Fruit fly (Drosophila melanogaster): ENCODE results near the gene Obp69a.
A peak's percentile ranks its signal among the peaks of the same experiment; 100 is the strongest.

Obp69a gene

DNA sequence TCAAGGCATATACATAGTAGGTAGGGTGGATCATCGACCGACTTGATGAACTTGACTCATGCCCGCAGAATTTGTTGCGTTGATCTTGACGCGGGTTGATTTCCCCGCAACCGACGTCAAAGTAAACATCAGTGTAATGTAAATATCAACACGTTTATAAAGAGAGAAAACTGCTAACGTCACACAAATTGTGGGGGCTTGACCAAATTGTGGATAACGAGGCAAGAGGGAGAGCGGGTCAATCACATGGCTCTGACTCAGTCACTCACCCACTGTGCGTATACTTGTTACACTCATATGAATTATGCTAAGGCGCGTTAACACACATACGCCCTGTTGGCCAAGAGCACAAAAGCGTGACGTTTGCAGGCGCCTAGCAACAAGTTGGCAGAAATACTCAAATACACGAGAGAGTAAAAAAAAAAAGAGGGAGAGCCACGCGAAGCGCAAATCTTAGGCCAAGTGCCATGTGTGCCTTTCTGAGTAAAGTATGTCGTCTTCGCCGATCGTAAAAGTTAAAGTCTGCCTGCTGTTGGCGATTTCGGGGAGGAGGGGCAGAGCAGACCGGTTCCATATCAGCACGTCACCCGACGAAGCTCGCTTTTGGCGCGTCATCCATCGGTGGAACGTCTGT is 11.1 kb downstream of the Obp69a start (continued):
- TF ChIP-seq CG6654 (GFP tag; optimal IDR thresholded peaks at IDR 0.05) (no peak), jigr1 (GFP tag; IDR thresholded peaks at IDR 0.05) (no peak), CG7745 (tag; optimal IDR thresholded peaks at IDR 0.05) (no peak), CG11093 (GFP tag; IDR thresholded peaks at IDR 0.05) (peak; percentile 86; the same call in 2 of the 3 replicates), trh (GFP tag; optimal IDR thresholded peaks at IDR 0.05) (peak; percentile 87), lab (GFP tag; optimal IDR thresholded peaks at IDR 0.05) (peak; percentile 98), Fer3 (tag; optimal IDR thresholded peaks at IDR 0.05) (peak; percentile 93), CG34376 (GFP tag; optimal IDR thresholded peaks at IDR 0.05) (peak; percentile 99), Jarid2 (GFP tag; optimal IDR thresholded peaks at IDR 0.05) (peak; percentile 80), Nf-YA (GFP tag; IDR thresholded peaks at IDR 0.05) (peak; percentile 96), CG34422 (GFP tag; IDR thresholded peaks at IDR 0.05) (peak; percentile 80; the same call in 1 of the 3 replicates), phol (tag; optimal IDR thresholded peaks at IDR 0.05) (no peak), kay (GFP tag; optimal IDR thresholded peaks at IDR 0.05) (peak; percentile 99), cg (GFP tag; optimal IDR thresholded peaks at IDR 0.05) (peak; percentile 6), Mad (GFP tag; optimal IDR thresholded peaks at IDR 0.05) (peak; percentile 80), Hey (tag; optimal IDR thresholded peaks at IDR 0.05) (peak; percentile 94), Asciz (GFP tag; optimal IDR thresholded peaks at IDR 0.05) (peak; percentile 91), sc (optimal IDR thresholded peaks at IDR 0.05) (no peak), sc (GFP tag; optimal IDR thresholded peaks at IDR 0.05) (peak; percentile 61), CG11560 (tag; IDR thresholded peaks at IDR 0.05) (peak; percentile 54; the same call in 1 of the 3 replicates), twi (tag; optimal IDR thresholded peaks at IDR 0.05) (peak; percentile 17), lola (GFP tag; optimal IDR thresholded peaks at IDR 0.05) (no peak), tio (GFP tag; optimal IDR thresholded peaks at IDR 0.05) (peak; percentile 79), Bgb (GFP tag; IDR thresholded peaks at IDR 0.05; ENCODE audit: partially characterized antibody) (no peak), CG12659 (GFP tag; optimal IDR thresholded peaks at IDR 0.05) (peak; percentile 95), CG6175 (GFP tag; IDR thresholded peaks at IDR 0.05) (peak; percentile 84), h (optimal IDR thresholded peaks at IDR 0.05) (no peak), CG1529 (GFP tag; optimal IDR thresholded peaks at IDR 0.05) (peak; percentile 84), CrebB (tag; optimal IDR thresholded peaks at IDR 0.05) (peak; percentile 97), CG1832 (GFP tag; optimal IDR thresholded peaks at IDR 0.05) (no peak), CHES-1-like (GFP tag; optimal IDR thresholded peaks at IDR 0.05) (peak; percentile 97), CG10267 (tag; optimal IDR thresholded peaks at IDR 0.05) (no peak), mld (GFP tag; IDR thresholded peaks at IDR 0.05; ENCODE audit: partially characterized antibody) (no peak), CG8089 (GFP tag; optimal IDR thresholded peaks at IDR 0.05) (peak; percentile 88), CG30403 (GFP tag; optimal IDR thresholded peaks at IDR 0.05) (peak; percentile 60), CG7963 (GFP tag; IDR thresholded peaks at IDR 0.05; ENCODE audit: partially characterized antibody) (no peak), onecut (GFP tag; IDR thresholded peaks at IDR 0.05) (peak; percentile 90), ranshi (GFP tag; IDR thresholded peaks at IDR 0.05) (peak; percentile 93), CG4820 (GFP tag; optimal IDR thresholded peaks at IDR 0.05) (peak; percentile 50), CG7928 (GFP tag; optimal IDR thresholded peaks at IDR 0.05) (peak; percentile 71), CG11696 (GFP tag; IDR thresholded peaks at IDR 0.05) (peak; percentile 88), dan (GFP tag; IDR thresholded peaks at IDR 0.05) (no peak), gt (GFP tag; IDR thresholded peaks at IDR 0.05) (no peak), bab2 (GFP tag; optimal IDR thresholded peaks at IDR 0.05) (peak; percentile 92), CG2712 (tag; optimal IDR thresholded peaks at IDR 0.05) (peak; percentile 39), exex (tag; optimal IDR thresholded peaks at IDR 0.05) (peak; percentile 92), Taf1 (GFP tag; IDR thresholded peaks at IDR 0.05) (peak; percentile 83), Sox100B (GFP tag; optimal IDR thresholded peaks at IDR 0.05) (peak; percentile 89), inv (GFP tag; IDR thresholded peaks at IDR 0.05; ENCODE audit: partially characterized antibody) (no peak), org-1 (GFP tag; optimal IDR thresholded peaks at IDR 0.05) (peak; percentile 90)
